Fruit fly (Drosophila melanogaster) Kc167 (cell line): Measurements from ENCODE around the gene Adi1.

ENCODE experiments used
- Myc ChIP-seq: fragments of >200 bp; optimal IDR thresholded peaks from 2 replicates; lab custom pipeline; 2017; ENCODE audit warnings: missing external identifiers
- Sin3A ChIP-seq: fragments of >200 bp; optimal IDR thresholded peaks from 2 replicates; lab custom pipeline; 2018; ENCODE audit warnings: missing external identifiers
- h ChIP-seq: fragments of >200 bp; optimal IDR thresholded peaks from 3 replicates; lab custom pipeline; 2018; ENCODE audit warnings: missing external identifiers
- insv ChIP-seq: fragments of >200 bp; optimal IDR thresholded peaks from 3 replicates; lab custom pipeline; 2018; ENCODE audit warnings: missing external identifiers
- psq ChIP-seq: fragments of >200 bp; optimal IDR thresholded peaks from 2 replicates; lab custom pipeline; 2017; ENCODE audit warnings: missing external identifiers
- ttk ChIP-seq: sonication (Bioruptor generic); optimal IDR thresholded peaks from 2 replicates; lab custom pipeline; 2017; ENCODE audit warnings: missing external identifiers

Gene Adi1

dm6 chr3L:10663190-10663763 lies at the start of gene Adi1:
TSS of gene Adi1 (plus strand) at chr3L:10663376.
- TF ChIP-seq ttk (no peak), Myc (lab: Kevin White, UChicago) (no peak), insv (lab: Kevin White, UChicago) (no peak)

- TF ChIP-seq ttk (no peak), Sin3A (lab: Kevin White, UChicago) (no peak), h (lab: Kevin White, UChicago) (no peak), insv (lab: Kevin White, UChicago) (no peak), psq (no peak), Myc (lab: Kevin White, UChicago) (no peak)
Measured at dm6 chr3L:10623476-10623875, 39.7 kb upstream of the Adi1 start, which contains the start of gene CG42521. TSS of gene CG42521 (minus strand) at chr3L:10623576.

dm6 chr3L:10625499-10625898 lies 37.7 kb upstream of the Adi1 start, which contains the start of gene CG43127:
TSS of gene CG43127 (minus strand) at chr3L:10625599.
- TF ChIP-seq h (lab: Kevin White, UChicago) (no peak), psq (no peak), ttk (no peak), insv (lab: Kevin White, UChicago) (no peak), Myc (lab: Kevin White, UChicago) (no peak), Sin3A (lab: Kevin White, UChicago) (no peak)

- no peak for TF ChIP-seq ttk
- TF ChIP-seq h (lab: Kevin White, UChicago): no peak
- no peak for TF ChIP-seq psq
- TF ChIP-seq Sin3A (lab: Kevin White, UChicago): no peak
- no peak for TF ChIP-seq Myc (lab: Kevin White, UChicago)
- no peak for TF ChIP-seq insv (lab: Kevin White, UChicago)
Measured at dm6 chr3L:10626199-10626598, 37.0 kb upstream of the Adi1 start, which contains the start of gene CG34238. TSS of gene CG34238 (plus strand) at chr3L:10626499.

- TF ChIP-seq Myc (lab: Kevin White, UChicago) (no peak), insv (lab: Kevin White, UChicago) (no peak), h (lab: Kevin White, UChicago) (no peak)
Measured at dm6 chr3L:10628384-10628783, 34.8 kb upstream of the Adi1 start, which contains the start of gene CG14151. TSS of gene CG14151 (minus strand) at chr3L:10628484.

dm6 chr3L:10629969-10630368 lies 33.2 kb upstream of the Adi1 start, which contains the start of gene CG42536:
TSS of gene CG42536 (minus strand) at chr3L:10630069.
- TF ChIP-seq ttk (no peak), h (lab: Kevin White, UChicago) (no peak), Sin3A (lab: Kevin White, UChicago) (no peak), psq (no peak), Myc (lab: Kevin White, UChicago) (no peak), insv (lab: Kevin White, UChicago) (no peak)

- TF ChIP-seq psq (no peak), h (lab: Kevin White, UChicago) (no peak), ttk (no peak), Myc (lab: Kevin White, UChicago) (no peak), insv (lab: Kevin White, UChicago) (no peak), Sin3A (lab: Kevin White, UChicago) (no peak)
Measured at dm6 chr3L:10630885-10631359, 32.3 kb upstream of the Adi1 start, which contains the start of the genes CG42535, CG34001 and hay. TSS of gene CG42535 (minus strand) at chr3L:10630935. TSS of gene CG34001 (plus strand) at chr3L:10631079. TSS of gene hay (plus strand) at chr3L:10631079.

- TF ChIP-seq ttk: no peak
- no peak for TF ChIP-seq h (lab: Kevin White, UChicago)
- no peak for TF ChIP-seq insv (lab: Kevin White, UChicago)
- TF ChIP-seq psq: no peak
- TF ChIP-seq Sin3A (lab: Kevin White, UChicago): no peak
- TF ChIP-seq Myc (lab: Kevin White, UChicago): no peak
Measured at dm6 chr3L:10637819-10638218, 25.4 kb upstream of the Adi1 start, which contains the start of gene Cnep1r2. TSS of gene Cnep1r2 (plus strand) at chr3L:10638146.

- TF ChIP-seq ttk: no peak
- no peak for TF ChIP-seq insv (lab: Kevin White, UChicago)
- no peak for TF ChIP-seq Myc (lab: Kevin White, UChicago)
- no peak for TF ChIP-seq Sin3A (lab: Kevin White, UChicago)
- TF ChIP-seq h (lab: Kevin White, UChicago): no peak
- TF ChIP-seq psq: no peak
Measured at dm6 chr3L:10639440-10639839, 23.7 kb upstream of the Adi1 start, which contains the start of gene CG18628. TSS of gene CG18628 (plus strand) at chr3L:10639740.

dm6 chr3L:10641589-10641988 lies 21.6 kb upstream of the Adi1 start, which contains the start of gene CG14154:
TSS of gene CG14154 (plus strand) at chr3L:10641889.
- TF ChIP-seq Sin3A (lab: Kevin White, UChicago) (no peak), ttk (no peak), Myc (lab: Kevin White, UChicago) (no peak), psq (no peak), h (lab: Kevin White, UChicago) (no peak), insv (lab: Kevin White, UChicago) (no peak)

dm6 chr3L:10643228-10643627 lies 19.9 kb upstream of the Adi1 start, which contains the start of gene CG14153:
TSS of gene CG14153 (plus strand) at chr3L:10643528.
- TF ChIP-seq psq (no peak), Myc (lab: Kevin White, UChicago) (no peak), ttk (no peak), insv (lab: Kevin White, UChicago) (no peak), Sin3A (lab: Kevin White, UChicago) (no peak), h (lab: Kevin White, UChicago) (no peak)

dm6 chr3L:10645965-10646364 lies 17.2 kb upstream of the Adi1 start:
- no peak for TF ChIP-seq psq
